Fruit fly (Drosophila melanogaster) whole organism, adult: Measurements from ENCODE around the gene CG34039.
A peak's percentile ranks its signal among the peaks of the same experiment; 100 is the strongest.

ENCODE experiments used
- CG11617 ChIP-seq: fragments of 200-800 bp; sonication (Bioruptor generic); optimal IDR thresholded peaks from 2 replicates; lab custom pipeline; 2017; ENCODE audit warnings: mild to moderate bottlenecking, missing biosample characterization, missing genetic modification reagents, missing genetic modification characterization
- CG12768 ChIP-seq: fragments of 200-800 bp; sonication (Bioruptor generic); optimal IDR thresholded peaks from 2 replicates; lab custom pipeline; 2017; ENCODE audit warnings: missing biosample characterization, missing genetic modification characterization, mild to moderate bottlenecking, moderate library complexity, missing genetic modification reagents
- CG14711 ChIP-seq: fragments of 200-800 bp; sonication (Bioruptor generic); optimal IDR thresholded peaks from 2 replicates; lab custom pipeline; 2018; ENCODE audit warnings: missing biosample characterization, mild to moderate bottlenecking, missing genetic modification characterization, moderate library complexity
- CG1620 ChIP-seq: fragments of 200-800 bp; sonication (Bioruptor generic); optimal IDR thresholded peaks from 2 replicates; lab custom pipeline; 2016; ENCODE audit warnings: missing biosample characterization, missing genetic modification characterization
- CG33017 ChIP-seq: fragments of 200-800 bp; sonication (Bioruptor generic); optimal IDR thresholded peaks from 2 replicates; lab custom pipeline; 2018; ENCODE audit warnings: missing biosample characterization, mild to moderate bottlenecking, missing genetic modification characterization, moderate library complexity
- CG5204 ChIP-seq: fragments of 200-800 bp; sonication (Bioruptor generic); optimal IDR thresholded peaks from 2 replicates; lab custom pipeline; 2016; ENCODE audit warnings: missing biosample characterization, missing genetic modification characterization
- CG7045 ChIP-seq: fragments of 200-800 bp; sonication (Bioruptor generic); optimal IDR thresholded peaks from 2 replicates; lab custom pipeline; 2017; ENCODE audit warnings: missing biosample characterization, mild to moderate bottlenecking, missing genetic modification characterization
- CG7101 ChIP-seq: fragments of 200-800 bp; sonication (Bioruptor generic); optimal IDR thresholded peaks from 2 replicates; lab custom pipeline; 2018; ENCODE audit warnings: missing biosample characterization, mild to moderate bottlenecking, missing genetic modification characterization, moderate library complexity
- Clk ChIP-seq: fragments of 200-800 bp; sonication (Bioruptor generic); optimal IDR thresholded peaks from 2 replicates; lab custom pipeline; 2017; ENCODE audit warnings: missing biosample characterization, missing genetic modification characterization
- Crg-1 ChIP-seq: fragments of 200-800 bp; sonication (Bioruptor generic); optimal IDR thresholded peaks from 2 replicates; lab custom pipeline; 2016; ENCODE audit warnings: missing biosample characterization, missing genetic modification characterization
- Hr96 ChIP-seq: fragments of 200-800 bp; sonication (Bioruptor generic); optimal IDR thresholded peaks from 2 replicates; lab custom pipeline; 2016; ENCODE audit warnings: missing biosample characterization, missing genetic modification characterization
- Mnt ChIP-seq: fragments of 200-800 bp; sonication (Bioruptor generic); optimal IDR thresholded peaks from 2 replicates; lab custom pipeline; 2016; ENCODE audit warnings: missing biosample characterization, mild to moderate bottlenecking, missing genetic modification characterization
- bab1 ChIP-seq: fragments of 200-800 bp; sonication (Bioruptor generic); optimal IDR thresholded peaks from 3 replicates; lab custom pipeline; 2019; ENCODE audit warnings: missing biosample characterization, mild to moderate bottlenecking, missing genetic modification characterization, moderate library complexity
- cic ChIP-seq: fragments of 200-800 bp; sonication (Bioruptor generic); optimal IDR thresholded peaks from 2 replicates; lab custom pipeline; 2017; ENCODE audit warnings: missing biosample characterization, mild to moderate bottlenecking, missing genetic modification characterization, moderate library complexity
- cnc ChIP-seq, 2 experiments: fragments of >200 bp; optimal IDR thresholded peaks; 2 replicates each; lab custom pipeline; 2017
- kay ChIP-seq: fragments of 200-800 bp; sonication (Bioruptor generic); peaks from one replicate; lab custom pipeline; 2016; ENCODE audit warnings: missing biosample characterization, missing genetic modification characterization, borderline replicate concordance
- ovo ChIP-seq: fragments of 200-800 bp; sonication (Bioruptor generic); optimal IDR thresholded peaks from 2 replicates; lab custom pipeline; 2016; ENCODE audit warnings: missing biosample characterization, missing genetic modification characterization
- pad ChIP-seq: fragments of 200-800 bp; sonication (Bioruptor generic); optimal IDR thresholded peaks from 3 replicates; lab custom pipeline; 2017; ENCODE audit warnings: missing biosample characterization, missing genetic modification characterization, mild to moderate bottlenecking, moderate library complexity, missing genetic modification reagents
- tj ChIP-seq: fragments of 200-800 bp; sonication (Bioruptor generic); optimal IDR thresholded peaks from 3 replicates; lab custom pipeline; 2017; ENCODE audit warnings: missing biosample characterization, mild to moderate bottlenecking, missing genetic modification characterization, moderate library complexity
- toe ChIP-seq: fragments of 200-800 bp; sonication (Bioruptor generic); optimal IDR thresholded peaks from 2 replicates; lab custom pipeline; 2016; ENCODE audit warnings: missing biosample characterization, missing genetic modification characterization

CG34039 gene

DNA sequence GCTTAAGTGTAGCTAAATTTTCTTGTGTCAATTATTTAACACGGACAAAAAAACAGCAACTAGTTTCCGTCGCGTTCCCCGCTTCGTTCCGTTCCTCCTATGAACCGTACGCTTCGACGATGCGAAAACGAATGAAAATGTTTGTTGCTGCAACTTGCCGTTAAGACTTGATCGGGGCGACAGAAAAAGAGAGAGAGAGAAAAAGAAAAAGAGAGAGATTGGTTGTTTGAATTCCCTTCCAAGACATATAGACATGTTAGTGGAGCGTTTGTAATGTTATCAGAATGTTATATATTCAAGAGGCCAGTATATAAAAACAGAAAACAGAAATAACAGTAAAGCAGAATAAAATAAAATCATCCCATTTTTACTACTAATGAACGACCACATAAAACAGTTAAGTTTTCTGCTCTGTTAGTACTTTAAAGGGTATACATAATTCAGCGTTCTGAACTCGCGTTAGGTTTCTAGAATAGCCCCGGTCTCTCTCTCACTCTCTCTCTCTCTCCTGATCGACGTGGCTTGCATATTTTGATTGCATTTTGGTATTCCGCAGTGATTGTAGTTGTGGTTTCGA lies 8.9 kb upstream of the CG34039 start, which contains the start of gene Gbs-70E:
Gene Gbs-70E (minus strand): TSS at position 137 of the 577 bp plus-strand sequence.
- TF ChIP-seq Crg-1 (GFP tag; lab: Kevin White, UChicago) (peak; percentile 84), cic (GFP tag; lab: Kevin White, UChicago) (peak; percentile 88), CG1620 (GFP tag; lab: Kevin White, UChicago) (peak; percentile 86), Clk (GFP tag; lab: Kevin White, UChicago) (peak; percentile 44), CG7045 (GFP tag; lab: Kevin White, UChicago) (peak; percentile 84), CG14711 (tag; lab: Kevin White, UChicago) (peak; percentile 80), CG5204 (GFP tag; lab: Kevin White, UChicago) (peak; percentile 88), Hr96 (peak; percentile 90), Mnt (GFP tag; lab: Kevin White, UChicago) (peak; percentile 81), CG11617 (GFP tag; lab: Kevin White, UChicago) (peak; percentile 96), toe (peak; percentile 86), cnc (optimal IDR thresholded peaks at IDR 0.05; lab: Kevin White, UChicago) (no peak), CG7101 (tag; lab: Kevin White, UChicago) (peak; percentile 94), ovo (peak; percentile 90), kay (GFP tag; lab: Kevin White, UChicago) (peak; percentile 43), CG33017 (tag; lab: Kevin White, UChicago) (peak; percentile 93), tj (GFP tag; lab: Kevin White, UChicago) (peak; percentile 80), CG12768 (GFP tag; lab: Kevin White, UChicago) (peak; percentile 90), pad (GFP tag; lab: Kevin White, UChicago) (peak; percentile 83), bab1 (GFP tag; lab: Kevin White, UChicago) (peak; percentile 98)

DNA sequence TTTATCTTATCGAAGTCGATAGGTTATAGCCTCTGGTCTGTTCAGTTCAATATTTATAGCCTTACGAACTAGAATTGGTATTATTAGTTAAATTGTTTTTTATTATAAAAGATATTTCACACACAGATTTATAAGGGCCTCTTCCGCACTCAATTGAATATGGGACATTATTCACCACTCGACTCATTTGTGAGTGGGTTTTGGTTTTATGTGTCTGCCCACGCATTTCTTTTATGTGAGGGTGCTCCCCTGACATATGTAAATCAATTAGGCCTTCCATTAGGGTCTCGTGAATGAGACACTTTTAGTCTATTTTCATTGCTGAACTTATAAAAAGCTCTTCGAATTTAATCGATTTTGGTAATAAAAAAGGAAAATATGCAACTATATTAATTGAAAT lies 8.2 kb upstream of the CG34039 start:
- TF ChIP-seq ovo: no peak
- peak; percentile 41 for TF ChIP-seq kay (GFP tag; lab: Kevin White, UChicago)

DNA sequence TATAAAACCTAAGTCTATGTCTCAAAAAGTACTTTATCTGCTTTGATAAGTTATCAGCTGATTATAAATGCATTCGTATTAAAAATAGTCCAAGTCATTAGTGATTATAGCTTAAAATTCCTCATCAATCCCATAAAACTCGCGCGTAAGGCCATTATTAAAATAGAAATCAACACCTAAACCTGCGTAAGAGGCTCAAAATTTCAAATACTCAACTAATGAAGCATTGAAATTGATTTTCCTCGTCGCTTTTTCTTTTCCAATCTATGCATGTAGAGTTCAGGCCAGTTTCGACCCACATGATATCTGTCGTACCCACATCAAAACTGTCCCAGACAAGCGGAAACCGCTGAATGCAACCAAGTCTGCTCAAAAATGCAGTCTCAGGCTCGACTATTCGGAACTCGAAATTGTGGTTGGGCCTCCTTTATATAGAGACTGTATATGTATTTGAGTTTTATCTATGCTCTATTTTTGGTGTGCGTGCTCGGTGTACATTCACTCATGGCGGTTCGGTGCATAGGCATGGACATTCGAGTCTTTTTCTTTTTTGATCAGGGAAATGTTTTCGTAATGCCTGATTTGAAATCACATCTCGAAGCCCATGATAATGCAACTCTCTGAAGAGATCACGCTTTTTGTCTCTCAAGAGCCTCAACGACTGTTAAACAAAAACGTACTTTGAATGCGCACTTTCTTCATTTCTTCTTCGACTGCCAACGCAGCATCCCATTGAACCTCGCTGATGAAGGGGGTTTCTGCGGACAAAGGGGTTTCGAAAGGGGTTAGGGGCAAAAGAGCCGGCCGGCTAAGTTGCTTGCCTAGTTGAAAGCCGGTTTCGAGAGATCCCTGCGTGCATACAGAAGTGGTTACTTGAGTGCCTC lies 7.5 kb upstream of the CG34039 start:
- TF ChIP-seq cnc (optimal IDR thresholded peaks at IDR 0.05; lab: Kevin White, UChicago) (no peak), kay (GFP tag; lab: Kevin White, UChicago) (no peak), CG11617 (GFP tag; lab: Kevin White, UChicago) (no peak), CG33017 (tag; lab: Kevin White, UChicago) (no peak), Mnt (GFP tag; lab: Kevin White, UChicago) (no peak), CG7101 (tag; lab: Kevin White, UChicago) (no peak), CG7045 (GFP tag; lab: Kevin White, UChicago) (no peak), toe (no peak), CG12768 (GFP tag; lab: Kevin White, UChicago) (no peak), CG1620 (GFP tag; lab: Kevin White, UChicago) (no peak), CG5204 (GFP tag; lab: Kevin White, UChicago) (no peak), tj (GFP tag; lab: Kevin White, UChicago) (no peak), Crg-1 (GFP tag; lab: Kevin White, UChicago) (no peak), pad (GFP tag; lab: Kevin White, UChicago) (no peak), bab1 (GFP tag; lab: Kevin White, UChicago) (no peak), cic (GFP tag; lab: Kevin White, UChicago) (no peak)

DNA sequence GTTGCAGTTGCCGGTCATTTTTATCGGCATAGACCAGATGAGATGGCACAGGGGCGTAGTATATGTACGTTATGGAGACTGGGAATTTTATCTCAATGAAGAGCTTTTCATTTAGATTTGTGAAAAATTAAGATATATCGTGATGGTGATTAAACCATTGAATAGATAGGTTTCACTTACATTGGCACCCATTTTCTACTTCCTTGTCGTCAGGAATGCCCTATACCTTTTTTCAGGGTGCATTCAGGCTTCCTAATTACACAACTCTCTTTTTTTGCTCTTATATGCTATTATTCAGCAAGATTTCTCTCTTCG lies 6.9 kb upstream of the CG34039 start:
- no peak for TF ChIP-seq toe
- no peak for TF ChIP-seq CG5204 (GFP tag; lab: Kevin White, UChicago)
- no peak for TF ChIP-seq CG7045 (GFP tag; lab: Kevin White, UChicago)
- no peak for TF ChIP-seq cic (GFP tag; lab: Kevin White, UChicago)
- no peak for TF ChIP-seq CG1620 (GFP tag; lab: Kevin White, UChicago)
- no peak for TF ChIP-seq CG11617 (GFP tag; lab: Kevin White, UChicago)
- TF ChIP-seq CG7101 (tag; lab: Kevin White, UChicago): no peak

DNA sequence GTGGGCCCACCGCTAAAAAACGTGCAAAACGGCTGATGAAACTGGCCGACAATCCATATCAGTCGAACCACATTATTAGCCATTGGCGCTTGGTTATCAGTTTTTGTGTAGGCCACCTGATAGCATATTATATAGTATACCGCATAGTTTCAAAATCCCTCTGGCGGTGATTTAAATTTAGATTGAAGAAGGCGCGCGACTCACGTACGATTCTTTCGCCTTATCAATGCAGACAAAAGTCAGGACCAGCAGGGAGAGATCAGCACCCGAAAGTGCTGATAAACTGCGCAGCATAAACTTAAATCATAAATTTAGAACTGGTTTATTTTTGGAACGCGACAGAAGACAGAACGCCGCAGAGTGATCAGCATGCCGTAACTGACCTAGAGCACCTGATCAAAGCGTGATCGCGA lies 5.9 kb upstream of the CG34039 start:
- TF ChIP-seq cic (GFP tag; lab: Kevin White, UChicago) (no peak), CG33017 (tag; lab: Kevin White, UChicago) (no peak), Crg-1 (GFP tag; lab: Kevin White, UChicago) (no peak), Hr96 (no peak), toe (no peak), Clk (GFP tag; lab: Kevin White, UChicago) (no peak), CG7045 (GFP tag; lab: Kevin White, UChicago) (no peak)

DNA sequence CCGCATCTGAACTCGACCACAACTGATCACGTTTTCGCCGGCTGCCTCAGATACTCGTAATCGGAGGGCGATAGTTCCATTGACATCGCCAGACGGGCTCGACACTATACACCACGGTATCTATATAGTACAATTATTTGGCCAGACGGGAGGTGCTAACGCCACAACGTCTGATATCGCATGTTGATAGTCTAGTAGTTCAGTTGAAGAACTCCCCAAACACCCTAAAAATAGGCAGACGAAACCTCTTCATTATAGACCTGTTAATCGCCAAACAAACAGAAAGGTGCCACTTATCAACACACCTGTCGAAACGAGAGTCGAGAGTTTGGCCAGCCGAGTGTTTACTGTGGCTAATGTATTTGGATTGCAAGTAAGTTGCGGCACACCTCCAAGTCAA lies 4.7 kb upstream of the CG34039 start:
- TF ChIP-seq CG7101 (tag; lab: Kevin White, UChicago) (peak; percentile 18), bab1 (GFP tag; lab: Kevin White, UChicago) (peak; percentile 3), kay (GFP tag; lab: Kevin White, UChicago) (no peak), CG14711 (tag; lab: Kevin White, UChicago) (peak; percentile 17), ovo (no peak), Hr96 (peak; percentile 26), cnc (optimal IDR thresholded peaks at IDR 0.05; lab: Kevin White, UChicago) (no peak), pad (GFP tag; lab: Kevin White, UChicago) (no peak), CG7045 (GFP tag; lab: Kevin White, UChicago) (peak; percentile 27), CG12768 (GFP tag; lab: Kevin White, UChicago) (no peak), tj (GFP tag; lab: Kevin White, UChicago) (peak; percentile 12), CG1620 (GFP tag; lab: Kevin White, UChicago) (no peak), CG11617 (GFP tag; lab: Kevin White, UChicago) (peak; percentile 0), CG5204 (GFP tag; lab: Kevin White, UChicago) (no peak), toe (no peak), Mnt (GFP tag; lab: Kevin White, UChicago) (peak; percentile 48), Clk (GFP tag; lab: Kevin White, UChicago) (no peak), Crg-1 (GFP tag; lab: Kevin White, UChicago) (peak; percentile 59), CG33017 (tag; lab: Kevin White, UChicago) (no peak), cic (GFP tag; lab: Kevin White, UChicago) (peak; percentile 86)
